Worm (Caenorhabditis elegans): Measurements from ENCODE around the gene unc-69.

The unc-69 gene

DNA sequence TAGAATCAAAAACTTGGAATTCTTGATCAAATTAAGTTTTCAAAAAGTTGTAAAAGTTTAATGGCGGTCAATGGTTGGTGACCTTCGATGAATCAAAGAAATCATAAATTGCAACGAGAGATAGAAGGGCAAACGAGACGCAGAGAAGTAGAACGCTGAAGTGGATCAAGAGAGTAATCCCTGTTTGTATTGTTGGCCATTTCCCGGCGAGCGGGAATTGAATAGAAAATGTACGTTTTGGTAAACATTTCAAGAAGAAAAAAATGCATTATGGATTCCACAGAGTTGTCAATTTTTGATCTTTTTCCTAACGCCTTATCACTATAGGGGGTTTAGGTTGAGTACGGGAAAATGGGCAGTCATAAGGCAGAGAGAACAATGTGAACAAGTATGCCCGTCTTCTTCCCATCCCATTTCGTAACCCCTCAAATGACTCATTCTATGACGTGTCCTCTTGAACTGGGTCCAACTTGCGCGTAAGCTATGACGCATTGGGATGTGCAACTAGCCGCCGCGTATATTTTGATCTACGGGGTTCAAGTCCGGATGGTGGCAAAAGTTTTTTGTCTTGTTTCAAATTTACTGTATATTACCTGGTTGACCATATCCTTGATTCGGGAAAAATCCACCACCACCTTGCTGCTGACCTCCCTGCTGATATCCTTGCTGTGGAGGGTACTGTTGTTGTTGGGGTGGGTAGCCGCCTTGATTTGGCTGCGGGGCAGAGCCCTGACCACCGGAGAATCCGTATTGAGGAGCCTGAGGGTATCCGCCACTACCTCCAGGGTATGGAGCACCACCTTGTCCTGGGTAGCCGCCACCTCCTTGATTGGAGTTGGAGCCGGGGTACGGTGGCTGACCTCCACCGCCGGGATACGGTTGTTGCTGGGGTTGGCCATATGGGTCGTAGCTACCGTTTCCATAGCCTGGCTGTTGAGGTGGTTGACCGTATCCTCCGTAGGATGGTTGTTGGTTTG is 10.1 kb downstream of the unc-69 start (continued):
- TF ChIP-seq ama-1 (optimal IDR thresholded peaks at IDR 0.05) (peak; percentile 31), lin-39 (tag; optimal IDR thresholded peaks at IDR 0.05) (no peak), gmeb-1 (tag; optimal IDR thresholded peaks at IDR 0.05) (no peak), nhr-10 (tag; optimal IDR thresholded peaks at IDR 0.05) (no peak), mbf-1 (tag; optimal IDR thresholded peaks at IDR 0.05) (no peak), unc-39 (tag; optimal IDR thresholded peaks at IDR 0.05) (no peak), nhr-21 (tag; optimal IDR thresholded peaks at IDR 0.05) (no peak), nhr-129 (tag; optimal IDR thresholded peaks at IDR 0.05) (peak; percentile 10), nhr-23 (tag; optimal IDR thresholded peaks at IDR 0.05) (no peak), C34F6.9 (tag; optimal IDR thresholded peaks at IDR 0.05) (no peak), nhr-237 (tag; optimal IDR thresholded peaks at IDR 0.05) (no peak)

DNA sequence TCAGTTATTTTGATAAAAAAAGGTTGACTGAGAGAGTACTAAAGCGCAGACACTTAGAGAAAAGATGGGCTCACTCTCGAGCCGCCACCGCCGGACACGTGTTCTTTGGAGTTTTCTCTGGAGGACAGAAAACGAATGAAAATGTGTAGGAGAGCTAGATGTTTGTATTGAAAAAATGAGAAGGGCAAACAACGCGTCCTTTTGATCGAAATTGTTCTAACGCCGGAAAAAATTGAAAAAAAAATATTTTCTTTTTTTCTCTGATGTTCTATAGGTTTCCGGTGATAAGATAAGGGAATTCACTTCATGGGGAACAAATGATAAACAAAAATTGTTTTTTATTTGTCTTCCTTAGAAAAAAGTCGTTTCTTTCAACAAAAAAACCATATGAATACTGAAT is 11.1 kb downstream of the unc-69 start:
- TF ChIP-seq ztf-1 (GFP tag; conservative IDR thresholded peaks at IDR 0.05) (no peak), fos-1 (tag; optimal IDR thresholded peaks at IDR 0.05) (peak; percentile 66), lin-39 (tag; optimal IDR thresholded peaks at IDR 0.05) (no peak), F13H6.1 (tag; optimal IDR thresholded peaks at IDR 0.05) (peak; percentile 32), gmeb-1 (tag; optimal IDR thresholded peaks at IDR 0.05) (no peak), nhr-129 (tag; optimal IDR thresholded peaks at IDR 0.05) (peak; percentile 22), sma-9 (GFP tag; optimal IDR thresholded peaks at IDR 0.05) (peak; percentile 33), sma-9 (tag; optimal IDR thresholded peaks at IDR 0.05) (no peak), crh-2 (tag; optimal IDR thresholded peaks at IDR 0.05) (peak; percentile 15), C34F6.9 (tag; optimal IDR thresholded peaks at IDR 0.05) (peak; percentile 19), elt-3 (tag; optimal IDR thresholded peaks at IDR 0.05) (no peak), ztf-11 (tag; optimal IDR thresholded peaks at IDR 0.05) (no peak)

DNA sequence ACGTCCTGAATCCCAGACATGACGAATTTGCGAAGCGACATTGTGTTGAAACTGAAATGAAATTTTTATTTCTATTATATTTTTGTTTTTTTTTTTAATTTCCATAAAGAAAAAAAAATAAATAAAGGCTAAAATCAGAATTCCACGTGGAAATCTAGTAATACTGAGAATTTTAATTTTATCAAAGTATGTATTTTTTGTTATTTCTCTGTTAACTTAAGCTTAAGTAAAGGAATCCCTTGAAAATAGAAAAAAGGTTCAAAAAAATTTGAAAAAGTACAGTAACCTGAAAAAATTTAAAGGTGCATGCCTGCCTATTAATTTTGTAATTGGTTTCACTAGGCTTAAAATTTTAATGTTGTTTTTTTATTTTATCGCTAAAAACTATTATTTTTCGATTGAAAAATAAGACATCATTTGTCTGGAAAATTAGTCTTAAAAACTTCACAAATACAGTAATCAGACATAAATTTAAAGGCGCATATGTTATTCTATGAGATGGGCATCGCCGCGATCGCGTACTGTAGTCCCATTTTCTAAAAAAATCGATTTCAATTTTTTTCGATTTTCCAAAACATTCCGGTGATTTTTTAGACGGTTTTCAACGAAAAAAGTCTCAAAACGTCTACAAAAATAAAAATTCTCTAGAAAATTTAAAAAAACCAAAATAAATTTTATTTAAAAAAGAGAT is 11.8 kb downstream of the unc-69 start, which contains the start of gene nex-2:
Gene nex-2 (minus strand): TSS at position 51 of the 691 bp plus-strand sequence.
- TF ChIP-seq nhr-77 (tag; optimal IDR thresholded peaks at IDR 0.05) (no peak), unc-39 (tag; optimal IDR thresholded peaks at IDR 0.05) (no peak), nhr-25 (tag; optimal IDR thresholded peaks at IDR 0.05) (no peak), sma-3 (GFP tag; optimal IDR thresholded peaks at IDR 0.05) (no peak), lin-11 (tag; optimal IDR thresholded peaks at IDR 0.05) (no peak), lin-39 (tag; optimal IDR thresholded peaks at IDR 0.05) (no peak)

DNA sequence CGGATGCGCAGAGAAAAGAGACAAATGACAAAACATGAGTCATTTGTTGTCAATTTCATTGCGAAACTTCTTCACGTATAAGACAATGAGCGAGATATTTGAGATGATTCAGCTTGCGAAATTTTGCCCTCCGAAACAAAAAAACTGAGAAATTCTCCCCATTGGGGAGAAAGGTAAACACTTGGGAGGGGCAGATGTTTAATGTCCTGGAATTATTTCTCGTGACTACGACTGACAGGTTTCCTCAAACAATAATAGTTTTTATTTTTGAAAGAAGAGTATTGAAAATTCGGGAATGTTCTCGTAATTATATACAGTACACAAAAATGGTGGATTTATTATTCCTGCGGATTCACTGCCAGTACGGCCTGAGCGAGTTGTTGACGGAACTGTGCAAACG is 12.5 kb downstream of the unc-69 start:
- no peak for TF ChIP-seq ztf-4 (tag; optimal IDR thresholded peaks at IDR 0.05)
- TF ChIP-seq sma-3 (GFP tag; optimal IDR thresholded peaks at IDR 0.05) = peak; percentile 15
- TF ChIP-seq mab-5 (tag; optimal IDR thresholded peaks at IDR 0.05) = no peak
- no peak for TF ChIP-seq R02D3.7 (tag; optimal IDR thresholded peaks at IDR 0.05)
- TF ChIP-seq ama-1 (optimal IDR thresholded peaks at IDR 0.05) = peak; percentile 54
- no peak for TF ChIP-seq crh-2 (tag; optimal IDR thresholded peaks at IDR 0.05)
- TF ChIP-seq skn-1 (tag; optimal IDR thresholded peaks at IDR 0.05) = no peak
- peak; percentile 36 for TF ChIP-seq F13H6.1 (tag; optimal IDR thresholded peaks at IDR 0.05)
- TF ChIP-seq nhr-129 (tag; optimal IDR thresholded peaks at IDR 0.05) = peak; percentile 42
- TF ChIP-seq ztf-11 (tag; optimal IDR thresholded peaks at IDR 0.05) = no peak
- no peak for TF ChIP-seq lsy-2 (tag; optimal IDR thresholded peaks at IDR 0.05)
- peak; percentile 48 for TF ChIP-seq C34F6.9 (tag; optimal IDR thresholded peaks at IDR 0.05)
- no peak for TF ChIP-seq blmp-1 (tag; optimal IDR thresholded peaks at IDR 0.05; ENCODE audit: insufficient read depth)

DNA sequence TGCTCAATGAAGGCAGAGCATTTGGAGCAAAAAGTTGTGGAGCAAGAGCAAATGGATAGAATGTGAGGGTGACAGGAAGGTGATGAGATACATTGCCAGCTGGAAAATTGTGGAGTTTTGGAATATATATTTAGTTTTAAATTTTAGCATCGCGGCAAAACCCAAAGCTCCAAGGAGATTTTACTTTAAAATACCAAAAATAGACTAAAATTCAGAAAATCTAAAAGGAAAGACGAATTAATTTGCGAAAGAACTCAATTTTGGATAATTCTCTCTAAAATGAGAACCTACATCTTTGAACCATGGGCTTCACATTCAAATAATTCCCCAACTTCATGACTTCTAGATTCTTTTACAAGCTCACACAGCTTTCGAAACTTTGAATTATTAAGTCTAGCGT is 13.8 kb downstream of the unc-69 start, which contains the start of gene T07C4.12:
Gene T07C4.12 (minus strand): TSS at position 101 of the 400 bp plus-strand sequence.
- TF ChIP-seq elt-1 (tag; optimal IDR thresholded peaks at IDR 0.05) = no peak
- no peak for TF ChIP-seq ceh-82 (tag; optimal IDR thresholded peaks at IDR 0.05)
- TF ChIP-seq unc-55 (GFP tag; optimal IDR thresholded peaks at IDR 0.05) = no peak
- TF ChIP-seq aly-2 (tag; optimal IDR thresholded peaks at IDR 0.05) = no peak
- TF ChIP-seq nhr-6 (tag; optimal IDR thresholded peaks at IDR 0.05) = no peak
- no peak for TF ChIP-seq nhr-12 (tag; optimal IDR thresholded peaks at IDR 0.05)
- TF ChIP-seq egl-27 (tag; optimal IDR thresholded peaks at IDR 0.05) = no peak
- no peak for TF ChIP-seq ZK546.5 (tag; optimal IDR thresholded peaks at IDR 0.05)
- TF ChIP-seq ama-1 (optimal IDR thresholded peaks at IDR 0.05) = no peak
- no peak for TF ChIP-seq gmeb-1 (tag; optimal IDR thresholded peaks at IDR 0.05)
- no peak for TF ChIP-seq fos-1 (tag; optimal IDR thresholded peaks at IDR 0.05)
- no peak for TF ChIP-seq mab-5 (tag; optimal IDR thresholded peaks at IDR 0.05)
- TF ChIP-seq lin-11 (tag; optimal IDR thresholded peaks at IDR 0.05) = no peak
- TF ChIP-seq lsy-2 (tag; optimal IDR thresholded peaks at IDR 0.05) = no peak
- TF ChIP-seq ztf-11 (tag; optimal IDR thresholded peaks at IDR 0.05) = no peak
- no peak for TF ChIP-seq nhr-129 (tag; optimal IDR thresholded peaks at IDR 0.05)
- no peak for TF ChIP-seq lin-39 (tag; optimal IDR thresholded peaks at IDR 0.05)
- no peak for TF ChIP-seq unc-62 (GFP tag; optimal IDR thresholded peaks at IDR 0.05)
